Worm (Caenorhabditis elegans) whole organism, L2 larva: ENCODE data around the gene ZC21.6.

Experiments used
- C34F6.9 ChIP-seq: fragments of 150-350 bp; optimal IDR thresholded peaks from 2 replicates; lab custom pipeline; 2014; ENCODE audit warnings: missing biosample characterization, missing genetic modification characterization
- F13H6.1 ChIP-seq: sonication (generic microtip); optimal IDR thresholded peaks from 2 replicates; lab custom pipeline; 2016; ENCODE audit warnings: missing genetic modification characterization, missing compliant biosample characterization
- R02D3.7 ChIP-seq: fragments of 150-350 bp; optimal IDR thresholded peaks from 2 replicates; lab custom pipeline; 2014; ENCODE audit warnings: missing biosample characterization, missing genetic modification characterization
- ZK546.5 ChIP-seq: sonication (generic microtip); optimal IDR thresholded peaks from 2 replicates; lab custom pipeline; 2017; ENCODE audit warnings: missing biosample characterization, missing genetic modification characterization
- alr-1 ChIP-seq: fragments of 150-350 bp; optimal IDR thresholded peaks from 2 replicates; lab custom pipeline; 2014; ENCODE audit warnings: missing biosample characterization, missing genetic modification characterization
- aly-2 ChIP-seq: fragments of 150-350 bp; optimal IDR thresholded peaks from 2 replicates; lab custom pipeline; 2014; ENCODE audit warnings: missing biosample characterization, missing genetic modification characterization
- ama-1 ChIP-seq: fragments of 150-350 bp; optimal IDR thresholded peaks from 2 replicates; lab custom pipeline; 2018; ENCODE audit warnings: inconsistent platforms
- blmp-1 ChIP-seq: sonication (generic microtip); optimal IDR thresholded peaks from 2 replicates; lab custom pipeline; 2017; ENCODE audit warnings: missing genetic modification characterization, mild to moderate bottlenecking, missing compliant biosample characterization, antibody characterized with exemption, moderate library complexity; ENCODE audit not compliant: insufficient read depth
- ceh-82 ChIP-seq: fragments of 150-350 bp; optimal IDR thresholded peaks from 2 replicates; lab custom pipeline; 2014; ENCODE audit warnings: missing biosample characterization, missing genetic modification characterization
- crh-2 ChIP-seq: sonication (generic microtip); optimal IDR thresholded peaks from 2 replicates; lab custom pipeline; 2017; ENCODE audit warnings: missing biosample characterization, missing genetic modification characterization
- dmd-4 ChIP-seq: sonication (generic microtip); optimal IDR thresholded peaks from 2 replicates; lab custom pipeline; 2017; ENCODE audit warnings: missing biosample characterization, missing genetic modification characterization
- egl-27 ChIP-seq: sonication (generic microtip); optimal IDR thresholded peaks from 3 replicates; lab custom pipeline; 2017; ENCODE audit warnings: missing biosample characterization, missing genetic modification reagents, missing genetic modification characterization
- elt-1 ChIP-seq: fragments of 150-350 bp; optimal IDR thresholded peaks from 2 replicates; lab custom pipeline; 2014; ENCODE audit warnings: missing biosample characterization, missing genetic modification characterization
- fos-1 ChIP-seq: fragments of 150-350 bp; optimal IDR thresholded peaks from 2 replicates; lab custom pipeline; 2014; ENCODE audit warnings: missing biosample characterization, missing genetic modification characterization
- lin-11 ChIP-seq: fragments of 150-350 bp; sonication (generic microtip); optimal IDR thresholded peaks from 2 replicates; lab custom pipeline; 2014; ENCODE audit warnings: missing biosample characterization, missing genetic modification characterization, inconsistent platforms, mixed read lengths
- lin-13 ChIP-seq: fragments of 150-350 bp; optimal IDR thresholded peaks from 2 replicates; lab custom pipeline; 2014; ENCODE audit warnings: missing biosample characterization, missing genetic modification reagents, missing genetic modification characterization
- lsy-2 ChIP-seq, 2 experiments: fragments of 150-350 bp in 1 of 2; sonication (generic microtip) in 1 of 2; optimal IDR thresholded peaks; 2 replicates each; lab custom pipeline; 2014 to 2017; ENCODE audit warnings: missing biosample characterization in 2 of 2, missing genetic modification characterization in 2 of 2
- mab-5 ChIP-seq: fragments of 150-350 bp; optimal IDR thresholded peaks from 2 replicates; lab custom pipeline; 2014; ENCODE audit warnings: missing biosample characterization, missing genetic modification characterization
- mdl-1 ChIP-seq, 2 experiments: fragments of 150-350 bp in 1 of 2; sonication (generic microtip) in 1 of 2; optimal IDR thresholded peaks; 2 replicates each; lab custom pipeline; 2017; ENCODE audit warnings: missing biosample characterization in 2 of 2, missing genetic modification characterization in 2 of 2
- nhr-10 ChIP-seq: sonication (generic microtip); optimal IDR thresholded peaks from 2 replicates; lab custom pipeline; 2017; ENCODE audit warnings: missing biosample characterization, missing genetic modification characterization
- nhr-11 ChIP-seq: fragments of 150-350 bp; optimal IDR thresholded peaks from 2 replicates; lab custom pipeline; 2014; ENCODE audit warnings: missing biosample characterization, missing genetic modification characterization
- nhr-129 ChIP-seq: fragments of 150-350 bp; optimal IDR thresholded peaks from 2 replicates; lab custom pipeline; 2014; ENCODE audit warnings: missing biosample characterization, missing genetic modification characterization
- nhr-21 ChIP-seq: fragments of 150-350 bp; optimal IDR thresholded peaks from 2 replicates; lab custom pipeline; 2014; ENCODE audit warnings: missing biosample characterization, missing genetic modification characterization
- nhr-237 ChIP-seq: fragments of 150-350 bp; optimal IDR thresholded peaks from 2 replicates; lab custom pipeline; 2014; ENCODE audit warnings: missing biosample characterization, missing genetic modification characterization
- nhr-25 ChIP-seq: fragments of 150-350 bp; sonication (generic microtip); optimal IDR thresholded peaks from 3 replicates; lab custom pipeline; 2014; ENCODE audit warnings: missing biosample characterization, missing genetic modification characterization
- nhr-6 ChIP-seq: fragments of 150-350 bp; optimal IDR thresholded peaks from 2 replicates; lab custom pipeline; 2014; ENCODE audit warnings: missing biosample characterization, missing genetic modification characterization
- nhr-77 ChIP-seq: fragments of 150-350 bp; optimal IDR thresholded peaks from 2 replicates; lab custom pipeline; 2014; ENCODE audit warnings: missing biosample characterization, missing genetic modification characterization
- sem-4 ChIP-seq: fragments of 150-350 bp; optimal IDR thresholded peaks from 2 replicates; lab custom pipeline; 2014; ENCODE audit warnings: missing biosample characterization, missing genetic modification reagents, missing genetic modification characterization
- skn-1 ChIP-seq: sonication (generic microtip); optimal IDR thresholded peaks from 2 replicates; lab custom pipeline; 2017; ENCODE audit warnings: missing biosample characterization, missing genetic modification characterization
- sma-3 ChIP-seq: sonication (generic microtip); optimal IDR thresholded peaks from 2 replicates; lab custom pipeline; 2016; ENCODE audit warnings: missing genetic modification reagents, missing genetic modification characterization, missing compliant biosample characterization
- sma-9 ChIP-seq, 2 experiments: fragments of 150-350 bp in 1 of 2; sonication (generic microtip) in 1 of 2; optimal IDR thresholded peaks; 2 replicates each; lab custom pipeline; 2014 to 2016; ENCODE audit warnings: missing genetic modification characterization in 2 of 2, mild to moderate bottlenecking in 1 of 2, missing biosample characterization in 1 of 2, missing compliant biosample characterization in 1 of 2, missing genetic modification reagents in 1 of 2, moderate library complexity in 1 of 2
- snpc-4 ChIP-seq: fragments of 150-350 bp; optimal IDR thresholded peaks from 2 replicates; lab custom pipeline; 2014; ENCODE audit warnings: missing biosample characterization, missing genetic modification characterization
- unc-39 ChIP-seq: fragments of 150-350 bp; optimal IDR thresholded peaks from 2 replicates; lab custom pipeline; 2014; ENCODE audit warnings: missing biosample characterization, missing genetic modification characterization
- unc-55 ChIP-seq: fragments of 150-350 bp; sonication (generic microtip); optimal IDR thresholded peaks from 3 replicates; lab custom pipeline; 2014; ENCODE audit warnings: missing biosample characterization, missing genetic modification reagents, missing genetic modification characterization
- unc-62 ChIP-seq: fragments of 150-350 bp; optimal IDR thresholded peaks from 2 replicates; lab custom pipeline; 2014; ENCODE audit warnings: missing biosample characterization, missing genetic modification reagents, missing genetic modification characterization
- zag-1 ChIP-seq: fragments of 150-350 bp; optimal IDR thresholded peaks from 2 replicates; lab custom pipeline; 2014; ENCODE audit warnings: missing biosample characterization, missing genetic modification characterization
- ztf-1 ChIP-seq: fragments of 200-800 bp; sonication (Bioruptor generic); conservative IDR thresholded peaks from 2 replicates; pipeline ENCODE4 v1.3.6; 2022; ENCODE audit warnings: missing genetic modification characterization, missing compliant biosample characterization
- ztf-11 ChIP-seq: sonication (generic microtip); optimal IDR thresholded peaks from 2 replicates; lab custom pipeline; 2017; ENCODE audit warnings: missing biosample characterization, missing genetic modification characterization
- ztf-4 ChIP-seq: fragments of 150-350 bp; optimal IDR thresholded peaks from 2 replicates; lab custom pipeline; 2014; ENCODE audit warnings: missing biosample characterization, missing genetic modification characterization

Gene ZC21.6

DNA sequence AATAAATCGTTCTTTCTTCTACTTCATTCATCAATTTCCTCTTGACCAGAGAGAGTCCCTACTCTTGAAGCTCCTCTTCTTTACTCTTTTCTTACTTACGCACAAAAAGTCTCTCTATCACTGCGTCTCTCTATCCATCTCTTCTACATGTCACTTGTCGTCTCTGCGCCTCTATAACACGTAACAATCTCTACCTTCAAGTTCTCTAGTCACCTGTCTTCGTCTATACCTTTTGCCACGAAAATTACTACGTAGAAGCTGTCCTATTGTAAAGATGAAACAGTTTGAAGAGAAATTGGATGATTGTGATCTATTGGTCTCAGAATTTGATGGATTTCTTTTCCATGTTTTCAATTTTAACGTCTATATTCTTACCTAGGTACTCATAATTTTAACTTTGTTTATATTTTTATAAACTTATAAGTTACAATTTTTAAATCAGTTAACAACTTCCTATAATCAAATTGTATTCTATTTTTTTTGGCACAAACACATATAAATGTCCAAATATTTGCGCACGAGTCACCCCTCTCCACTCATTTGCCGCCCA, 11.5 kb upstream of the ZC21.6 start, which contains the start of gene C02D5.2:
Gene C02D5.2 (plus strand): TSS at position 500 of the 550 bp plus-strand sequence.
- no peak for TF ChIP-seq nhr-11
- peak; percentile 64 for TF ChIP-seq C34F6.9 (tag; lab: Kevin White, UChicago)
- peak; percentile 23 for TF ChIP-seq unc-55 (GFP tag; lab: Kevin White, UChicago)
- TF ChIP-seq nhr-21 (tag; lab: Kevin White, UChicago) = no peak
- no peak for TF ChIP-seq nhr-6 (tag; lab: Kevin White, UChicago)
- no peak for TF ChIP-seq ama-1 (lab: Kevin White, UChicago)
- TF ChIP-seq lin-11 (tag; lab: Kevin White, UChicago) = no peak
- peak; percentile 1 for TF ChIP-seq egl-27 (tag; lab: Kevin White, UChicago)
- TF ChIP-seq nhr-129 (tag; lab: Kevin White, UChicago) = peak; percentile 72
- TF ChIP-seq nhr-237 (tag; lab: Kevin White, UChicago) = no peak
- no peak for TF ChIP-seq ztf-1 (GFP tag; lab: Robert Waterston, UW)
- TF ChIP-seq crh-2 = peak; percentile 78
- TF ChIP-seq lin-13 (GFP tag; lab: Kevin White, UChicago) = no peak
- peak in 1 of 2 experiments; percentile 70 for TF ChIP-seq lsy-2 (tag; optimal IDR thresholded peaks at IDR 0.05; lab: Kevin White, UChicago)
- peak; percentile 11 for TF ChIP-seq blmp-1 (tag; lab: Kevin White, UChicago)
- peak; percentile 47 for TF ChIP-seq F13H6.1 (tag; lab: Kevin White, UChicago)
- TF ChIP-seq ztf-11 = no peak
- no peak for TF ChIP-seq nhr-77
- TF ChIP-seq fos-1 (tag; lab: Kevin White, UChicago) = peak; percentile 45
- no peak for TF ChIP-seq snpc-4 (tag; lab: Kevin White, UChicago)
- TF ChIP-seq sma-9 (GFP tag; optimal IDR thresholded peaks at IDR 0.05; lab: Kevin White, UChicago) = peak; percentile 52
- TF ChIP-seq sma-9 (tag; optimal IDR thresholded peaks at IDR 0.05; lab: Kevin White, UChicago) = no peak
- TF ChIP-seq mab-5 (tag; lab: Kevin White, UChicago) = no peak

DNA sequence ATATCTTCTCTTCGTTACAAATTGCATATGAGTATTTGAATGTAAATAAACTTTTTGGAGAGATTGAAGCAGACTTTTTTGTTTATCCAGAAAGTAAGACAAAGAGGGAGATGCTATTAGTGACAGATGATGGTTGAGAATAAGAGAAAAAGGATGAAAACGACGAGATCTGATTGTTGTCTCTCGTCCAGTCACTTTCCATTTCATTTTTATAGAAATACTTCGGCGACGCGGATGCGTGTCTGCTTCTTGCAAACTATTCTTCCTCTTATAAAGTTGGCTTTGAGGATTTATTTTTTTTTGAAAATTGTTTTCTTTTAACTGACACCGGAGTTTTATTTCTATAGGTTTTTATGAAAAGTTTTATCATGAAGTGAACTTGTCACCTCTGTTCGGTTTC, 10.3 kb upstream of the ZC21.6 start:
- TF ChIP-seq ama-1 (lab: Kevin White, UChicago) (no peak), blmp-1 (tag; lab: Kevin White, UChicago) (peak; percentile 74), R02D3.7 (tag; lab: Kevin White, UChicago) (no peak), lsy-2 (tag; optimal IDR thresholded peaks at IDR 0.05; lab: Kevin White, UChicago) (no peak), F13H6.1 (tag; lab: Kevin White, UChicago) (no peak)

DNA sequence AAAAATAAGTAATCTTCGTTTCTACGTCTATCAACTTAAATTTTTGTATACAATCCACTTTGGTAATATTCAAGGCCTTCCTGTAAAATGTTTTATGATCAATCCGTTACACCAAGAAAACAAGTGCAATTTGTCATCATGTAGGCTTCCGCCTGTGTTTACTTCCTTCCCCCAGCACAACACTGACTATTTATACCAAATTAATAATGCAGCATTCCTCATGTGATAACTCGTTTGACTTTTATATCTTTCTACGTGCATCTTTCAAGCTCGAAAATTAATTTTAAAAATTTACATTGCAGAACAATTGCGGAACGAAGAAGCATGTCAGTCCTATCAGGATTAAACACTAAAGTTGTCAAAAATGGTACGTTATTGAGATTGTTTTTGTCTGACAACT, 9.1 kb upstream of the ZC21.6 start, which contains the start of gene gsto-2:
Gene gsto-2 (plus strand): TSS at position 301 of the 400 bp plus-strand sequence.
- TF ChIP-seq nhr-10 (tag; lab: Kevin White, UChicago) = no peak
- no peak for TF ChIP-seq ZK546.5 (tag; lab: Kevin White, UChicago)
- TF ChIP-seq sma-3 = no peak
- no peak for TF ChIP-seq R02D3.7 (tag; lab: Kevin White, UChicago)
- TF ChIP-seq aly-2 = no peak
- no peak for TF ChIP-seq sem-4
- no peak for TF ChIP-seq elt-1
- TF ChIP-seq alr-1 = no peak
- no peak for TF ChIP-seq ztf-11
- no peak for TF ChIP-seq unc-55 (GFP tag; lab: Kevin White, UChicago)
- TF ChIP-seq zag-1 (tag; lab: Kevin White, UChicago) = no peak
- no peak for TF ChIP-seq C34F6.9 (tag; lab: Kevin White, UChicago)
- no peak for TF ChIP-seq snpc-4 (tag; lab: Kevin White, UChicago)
- TF ChIP-seq, all 48 proteins: peak for 0

DNA sequence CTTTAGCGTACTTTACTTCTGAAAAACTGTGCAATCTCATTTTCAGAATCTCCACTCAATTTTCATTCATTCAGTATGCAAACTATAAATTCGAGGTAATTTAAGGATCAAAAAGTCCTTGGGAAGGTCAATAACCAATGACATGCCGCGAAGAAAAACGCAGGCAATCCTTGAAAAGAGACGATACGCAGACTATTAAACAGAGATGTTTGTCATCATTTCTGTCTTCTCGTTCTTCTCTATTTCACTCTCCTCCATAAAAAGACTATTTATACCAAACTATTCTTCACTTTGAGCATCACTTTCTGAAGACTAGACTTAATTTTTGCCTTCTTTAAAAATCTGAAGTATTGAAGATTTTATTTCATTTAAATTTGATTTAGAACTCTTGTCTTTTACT, 6.7 kb upstream of the ZC21.6 start, which contains the start of gene C02D5.4:
Gene C02D5.4 (plus strand): TSS at position 41 of the 400 bp plus-strand sequence.
- no peak for TF ChIP-seq blmp-1 (tag; lab: Kevin White, UChicago)
- TF ChIP-seq lsy-2 (tag; optimal IDR thresholded peaks at IDR 0.05; lab: Kevin White, UChicago) = no peak
- peak; percentile 40 for TF ChIP-seq fos-1 (tag; lab: Kevin White, UChicago)
- no peak for TF ChIP-seq sem-4
- TF ChIP-seq nhr-10 (tag; lab: Kevin White, UChicago) = no peak
- no peak for TF ChIP-seq snpc-4 (tag; lab: Kevin White, UChicago)
- no peak for TF ChIP-seq ztf-4 (tag; lab: Kevin White, UChicago)
- no peak for TF ChIP-seq aly-2
- TF ChIP-seq skn-1 (tag; lab: Kevin White, UChicago) = peak; percentile 99
- no peak for TF ChIP-seq mdl-1 (tag; optimal IDR thresholded peaks at IDR 0.05; lab: Kevin White, UChicago)
- no peak for TF ChIP-seq mab-5 (tag; lab: Kevin White, UChicago)
- TF ChIP-seq dmd-4 (tag; lab: Kevin White, UChicago) = no peak
- TF ChIP-seq sma-9 (GFP tag; optimal IDR thresholded peaks at IDR 0.05; lab: Kevin White, UChicago) = peak; percentile 53
- TF ChIP-seq sma-9 (tag; optimal IDR thresholded peaks at IDR 0.05; lab: Kevin White, UChicago) = no peak
- TF ChIP-seq nhr-129 (tag; lab: Kevin White, UChicago) = peak; percentile 22
- TF ChIP-seq ceh-82 (tag; lab: Kevin White, UChicago) = no peak
- no peak for TF ChIP-seq nhr-237 (tag; lab: Kevin White, UChicago)
- TF ChIP-seq egl-27 (tag; lab: Kevin White, UChicago) = no peak
- TF ChIP-seq elt-1 = no peak
- no peak for TF ChIP-seq nhr-25 (tag; lab: Kevin White, UChicago)
- TF ChIP-seq F13H6.1 (tag; lab: Kevin White, UChicago) = no peak
- TF ChIP-seq C34F6.9 (tag; lab: Kevin White, UChicago) = peak; percentile 30
- TF ChIP-seq sma-3 = no peak
- no peak for TF ChIP-seq ztf-1 (GFP tag; lab: Robert Waterston, UW)
- peak; percentile 21 for TF ChIP-seq unc-55 (GFP tag; lab: Kevin White, UChicago)
- no peak for TF ChIP-seq ZK546.5 (tag; lab: Kevin White, UChicago)
- TF ChIP-seq unc-62 (GFP tag; lab: Kevin White, UChicago) = no peak
- TF ChIP-seq R02D3.7 (tag; lab: Kevin White, UChicago) = no peak
- no peak for TF ChIP-seq unc-39 (tag; lab: Kevin White, UChicago)
- TF ChIP-seq, all 48 proteins: peak for 6
